Worm (Caenorhabditis elegans): Measurements from ENCODE around the gene aexr-3.

aexr-3 gene

ce11 chrX:8969111-8970048 is 8.4 kb upstream of the aexr-3 start (continued):
- TF ChIP-seq jun-1 (tag; optimal IDR thresholded peaks at IDR 0.05) (no peak), tra-1 (GFP tag; IDR thresholded peaks at IDR 0.05) (no peak), lsy-2 (tag; optimal IDR thresholded peaks at IDR 0.05) (peak in 1 of 2 experiments; percentile 12), nhr-6 (tag; optimal IDR thresholded peaks at IDR 0.05) (no peak), hlh-11 (tag; optimal IDR thresholded peaks at IDR 0.05) (no peak), F44E2.7 (GFP tag; IDR thresholded peaks at IDR 0.05) (0 out of 2 replicates have a peak, but pooled peaks have one; percentile 32), unc-62 (GFP tag; optimal IDR thresholded peaks at IDR 0.05 in 1 of 2) (no peak), unc-62 (tag; optimal IDR thresholded peaks at IDR 0.05) (no peak), vab-7 (GFP tag; IDR thresholded peaks at IDR 0.05) (no peak; the same call in 1 of the 2 replicates), egl-43 (GFP tag; IDR thresholded peaks at IDR 0.05) (no peak; the same call in 1 of the 2 replicates), sdz-12 (GFP tag; optimal IDR thresholded peaks at IDR 0.05) (no peak), Y5F2A.4 (GFP tag; optimal IDR thresholded peaks at IDR 0.05) (peak; percentile 34), zip-2 (tag; optimal IDR thresholded peaks at IDR 0.05) (peak; percentile 65), nhr-111 (GFP tag; optimal IDR thresholded peaks at IDR 0.05) (peak; percentile 70), ceh-28 (tag; optimal IDR thresholded peaks at IDR 0.05) (no peak), nhr-237 (tag; optimal IDR thresholded peaks at IDR 0.05) (no peak), dmd-6 (GFP tag; IDR thresholded peaks at IDR 0.05) (no peak), mxl-2 (GFP tag; conservative IDR thresholded peaks at IDR 0.05) (no peak), set-16 (GFP tag; IDR thresholded peaks at IDR 0.05) (no peak), fos-1 (tag; optimal IDR thresholded peaks at IDR 0.05) (no peak), mes-2 (tag; optimal IDR thresholded peaks at IDR 0.05; ENCODE audit: poor library complexity, severe bottlenecking) (no peak)

DNA sequence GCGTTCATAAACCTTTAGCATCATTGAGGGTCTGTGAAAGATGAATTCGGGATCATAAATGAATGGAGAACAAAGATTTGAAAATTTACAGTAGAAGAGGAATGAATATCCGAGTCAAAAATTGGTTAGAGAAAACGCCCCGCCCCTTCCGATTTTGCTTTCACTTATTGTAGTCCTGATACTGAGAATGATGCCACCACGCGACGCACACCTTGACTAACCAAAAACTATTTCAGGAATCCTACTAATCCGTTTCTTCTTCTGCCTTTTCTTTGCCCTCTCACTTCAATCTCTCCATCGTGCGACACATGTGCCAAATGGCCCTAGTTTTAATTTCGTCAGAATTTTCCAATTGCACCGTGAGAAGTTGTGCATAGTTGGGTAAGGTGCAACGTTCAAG is 2.5 kb upstream of the aexr-3 start:
- TF ChIP-seq unc-62 (GFP tag; optimal IDR thresholded peaks at IDR 0.05 in 1 of 2) (peak in 1 of 2 experiments; percentile 79), unc-62 (tag; optimal IDR thresholded peaks at IDR 0.05) (no peak), daf-19 (GFP tag; conservative IDR thresholded peaks at IDR 0.05) (no peak), ZK337.2 (GFP tag; IDR thresholded peaks at IDR 0.05) (no peak), aha-1 (tag) (peak; percentile 36)

DNA sequence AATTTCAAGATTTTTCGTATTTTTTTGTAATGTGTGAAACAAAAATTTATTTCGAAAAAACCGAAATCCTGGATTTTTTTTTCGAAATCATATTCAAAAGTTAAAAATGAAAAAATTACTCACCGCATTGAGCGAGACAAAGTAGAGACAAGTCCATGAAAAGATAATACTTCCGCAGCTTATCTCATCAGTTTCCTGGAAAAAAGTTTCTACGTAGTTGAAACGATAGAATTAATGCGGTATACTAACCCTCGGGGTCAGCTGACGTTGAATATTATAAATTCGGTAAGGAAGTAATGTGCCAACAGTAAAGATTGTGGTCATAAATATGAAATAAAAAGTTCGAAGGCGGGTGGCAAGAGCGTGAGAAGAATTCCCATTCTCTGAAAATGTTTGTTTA is 3.0 kb downstream of the aexr-3 start:
- TF ChIP-seq F26F4.8 (GFP tag; conservative IDR thresholded peaks at IDR 0.05) (no peak), spr-1 (tag; optimal IDR thresholded peaks at IDR 0.05) (no peak), nhr-25 (tag; optimal IDR thresholded peaks at IDR 0.05; ENCODE audit: borderline replicate concordance, insufficient read depth) (no peak), tra-1 (GFP tag; IDR thresholded peaks at IDR 0.05) (no peak), spr-3 (GFP tag; optimal IDR thresholded peaks at IDR 0.05) (no peak), dmd-9 (GFP tag; IDR thresholded peaks at IDR 0.05) (no peak), duxl-1 (tag; optimal IDR thresholded peaks at IDR 0.05; ENCODE audit: poor library complexity) (no peak), unc-62 (GFP tag; optimal IDR thresholded peaks at IDR 0.05 in 1 of 2) (no peak), unc-62 (tag; optimal IDR thresholded peaks at IDR 0.05) (no peak), daf-12 (tag; optimal IDR thresholded peaks at IDR 0.05) (no peak), T26A8.4 (GFP tag; IDR thresholded peaks at IDR 0.05) (no peak), unc-39 (tag; optimal IDR thresholded peaks at IDR 0.05) (no peak), mes-2 (tag; optimal IDR thresholded peaks at IDR 0.05; ENCODE audit: poor library complexity, severe bottlenecking) (no peak), rbr-2 (tag; optimal IDR thresholded peaks at IDR 0.05) (no peak), egl-27 (tag; optimal IDR thresholded peaks at IDR 0.05) (no peak)
